Worm (Caenorhabditis elegans) whole organism, L1 larva: ENCODE results near the gene mlt-4.
"Not testable (repeated sequence)": the region's sequence is repeated elsewhere in the genome, so short reads cannot be mapped to it uniquely, and the experiment has no call there.

Source experiments
- C04F5.9 ChIP-seq: sonication (generic microtip); optimal IDR thresholded peaks from 2 replicates; lab custom pipeline; 2016; ENCODE audit warnings: missing genetic modification characterization, missing compliant biosample characterization
- Y116A8C.19 ChIP-seq: sonication (generic microtip); optimal IDR thresholded peaks from 2 replicates; lab custom pipeline; 2016; ENCODE audit warnings: missing compliant biosample characterization, missing genetic modification characterization, borderline replicate concordance
- ceh-63 ChIP-seq: fragments of 200-800 bp; sonication (Bioruptor generic); optimal IDR thresholded peaks from 2 replicates; lab custom pipeline; 2018; ENCODE audit warnings: mild to moderate bottlenecking, missing genetic modification characterization, missing compliant biosample characterization
- ceh-8 ChIP-seq: fragments of 200-800 bp; sonication (Bioruptor generic); optimal IDR thresholded peaks from 2 replicates; lab custom pipeline; 2018; ENCODE audit warnings: mild to moderate bottlenecking, missing genetic modification characterization, moderate library complexity, missing compliant biosample characterization
- ceh-82 ChIP-seq, 3 experiments: fragments of 150-350 bp in 1 of 3; sonication (generic microtip) in 2 of 3; optimal IDR thresholded peaks; 2 replicates each; lab custom pipeline; 2014 to 2017; ENCODE audit warnings: missing biosample characterization in 3 of 3, missing genetic modification characterization in 3 of 3
- ceh-88 ChIP-seq: fragments of 200-800 bp; sonication (Bioruptor generic); IDR thresholded peaks from 2 replicates; pipeline ENCODE4 v1.3.6; 2022; ENCODE audit warnings: missing genetic modification characterization, missing compliant biosample characterization
- ces-1 ChIP-seq: fragments of 150-350 bp; optimal IDR thresholded peaks from 2 replicates; lab custom pipeline; 2014; ENCODE audit warnings: missing biosample characterization, missing genetic modification reagents, missing genetic modification characterization
- dpl-1 ChIP-seq, 3 experiments: fragments of 150-350 bp in 2 of 3; sonication (generic microtip) in 1 of 3; optimal IDR thresholded peaks; 2 replicates each; lab custom pipeline; 2014 to 2017; ENCODE audit warnings: missing biosample characterization in 3 of 3, missing genetic modification characterization in 3 of 3, missing genetic modification reagents in 3 of 3
- egl-27 ChIP-seq, 2 experiments: fragments of 150-350 bp in 1 of 2; sonication (generic microtip); optimal IDR thresholded peaks; 3 replicates each; lab custom pipeline; 2017 to 2018; ENCODE audit warnings: missing biosample characterization in 2 of 2, missing genetic modification characterization in 2 of 2, missing genetic modification reagents in 2 of 2
- ets-5 ChIP-seq: fragments of 200-800 bp; sonication (Bioruptor generic); IDR thresholded peaks from 2 replicates; pipeline ENCODE4 v1.3.6; 2022; ENCODE audit warnings: missing genetic modification characterization, missing compliant biosample characterization
- fkh-10 ChIP-seq: sonication (generic microtip); optimal IDR thresholded peaks from 2 replicates; lab custom pipeline; 2017; ENCODE audit warnings: missing biosample characterization, missing genetic modification reagents, missing genetic modification characterization
- fkh-8 ChIP-seq: sonication (generic microtip); optimal IDR thresholded peaks from 2 replicates; lab custom pipeline; 2016; ENCODE audit warnings: mild to moderate bottlenecking, missing genetic modification characterization, missing compliant biosample characterization
- fos-1 ChIP-seq: fragments of 150-350 bp; optimal IDR thresholded peaks from 2 replicates; lab custom pipeline; 2014; ENCODE audit warnings: missing biosample characterization, missing genetic modification characterization
- grh-1 ChIP-seq: fragments of 200-800 bp; sonication (Bioruptor generic); IDR thresholded peaks from 2 replicates; pipeline ENCODE4 v1.3.6; 2022; ENCODE audit warnings: missing genetic modification reagents, missing genetic modification characterization, missing compliant biosample characterization
- hlh-4 ChIP-seq: sonication (generic microtip); optimal IDR thresholded peaks from 2 replicates; lab custom pipeline; 2016; ENCODE audit warnings: mild to moderate bottlenecking, missing genetic modification characterization, missing compliant biosample characterization
- hpl-2 ChIP-seq: fragments of 150-350 bp; optimal IDR thresholded peaks from 2 replicates; lab custom pipeline; 2014; ENCODE audit warnings: missing biosample characterization, missing genetic modification reagents, missing genetic modification characterization
- isw-1 ChIP-seq: fragments of 200-800 bp; sonication (Bioruptor generic); IDR thresholded peaks from 2 replicates; pipeline ENCODE4 v1.3.6; 2022; ENCODE audit warnings: missing genetic modification characterization, missing compliant biosample characterization
- jun-1 ChIP-seq: fragments of 150-350 bp; optimal IDR thresholded peaks from 2 replicates; lab custom pipeline; 2014; ENCODE audit warnings: missing biosample characterization, missing genetic modification reagents, missing genetic modification characterization
- lir-3 ChIP-seq: sonication (generic microtip); optimal IDR thresholded peaks from 2 replicates; lab custom pipeline; 2016; ENCODE audit warnings: mild to moderate bottlenecking, missing genetic modification characterization, moderate library complexity, missing compliant biosample characterization; ENCODE audit not compliant: poor library complexity
- mab-9 ChIP-seq: fragments of 200-800 bp; sonication (Bioruptor generic); IDR thresholded peaks from 2 replicates; pipeline ENCODE4 v1.3.6; 2022; ENCODE audit warnings: missing genetic modification reagents, missing genetic modification characterization, missing compliant biosample characterization
- mdl-1 ChIP-seq, 2 experiments: fragments of 150-350 bp; optimal IDR thresholded peaks; 2 replicates each; lab custom pipeline; 2014 to 2017; ENCODE audit warnings: missing biosample characterization in 2 of 2, missing genetic modification characterization in 2 of 2, inconsistent platforms in 1 of 2
- nhr-11 ChIP-seq: fragments of 150-350 bp; optimal IDR thresholded peaks from 2 replicates; lab custom pipeline; 2014; ENCODE audit warnings: missing biosample characterization, missing genetic modification characterization
- nhr-12 ChIP-seq: sonication (generic microtip); optimal IDR thresholded peaks from 2 replicates; lab custom pipeline; 2017; ENCODE audit warnings: missing biosample characterization, missing genetic modification characterization
- nhr-19 ChIP-seq: fragments of 200-800 bp; sonication (Bioruptor generic); conservative IDR thresholded peaks from 2 replicates; pipeline ENCODE4 v1.3.6; 2022; ENCODE audit warnings: missing genetic modification characterization, missing compliant biosample characterization
- nhr-20 ChIP-seq: sonication (generic microtip); optimal IDR thresholded peaks from 2 replicates; lab custom pipeline; 2016; ENCODE audit warnings: mild to moderate bottlenecking, missing genetic modification characterization, missing compliant biosample characterization
- nhr-47 ChIP-seq: sonication (generic microtip); optimal IDR thresholded peaks from 2 replicates; lab custom pipeline; 2016; ENCODE audit warnings: mild to moderate bottlenecking, missing genetic modification characterization, moderate library complexity, missing compliant biosample characterization
- nhr-71 ChIP-seq: sonication (generic microtip); optimal IDR thresholded peaks from 2 replicates; lab custom pipeline; 2016; ENCODE audit warnings: mild to moderate bottlenecking, missing genetic modification characterization, moderate library complexity, missing compliant biosample characterization
- nhr-77 ChIP-seq: fragments of 150-350 bp; optimal IDR thresholded peaks from 2 replicates; lab custom pipeline; 2014; ENCODE audit warnings: missing biosample characterization, missing genetic modification characterization
- nhr-84 ChIP-seq: sonication (generic microtip); optimal IDR thresholded peaks from 2 replicates; lab custom pipeline; 2017; ENCODE audit warnings: missing biosample characterization, missing genetic modification characterization
- nhr-90 ChIP-seq: sonication (generic microtip); optimal IDR thresholded peaks from 2 replicates; lab custom pipeline; 2016; ENCODE audit warnings: mild to moderate bottlenecking, missing genetic modification characterization, missing compliant biosample characterization; ENCODE audit not compliant: poor library complexity
- pqm-1 ChIP-seq: sonication (generic microtip); optimal IDR thresholded peaks from 3 replicates; lab custom pipeline; 2017; ENCODE audit warnings: missing biosample characterization, missing genetic modification characterization
- snu-23 ChIP-seq: sonication (generic microtip); optimal IDR thresholded peaks from 2 replicates; lab custom pipeline; 2016; ENCODE audit warnings: missing genetic modification characterization, missing compliant biosample characterization
- sptf-1 ChIP-seq: fragments of 150-350 bp; optimal IDR thresholded peaks from 2 replicates; lab custom pipeline; 2014; ENCODE audit warnings: missing biosample characterization, missing genetic modification characterization
- sup-37 ChIP-seq: fragments of 200-800 bp; sonication (Bioruptor generic); optimal IDR thresholded peaks from 2 replicates; lab custom pipeline; 2018; ENCODE audit warnings: mild to moderate bottlenecking, missing genetic modification characterization, missing compliant biosample characterization
- tbx-2 ChIP-seq: sonication (generic microtip); optimal IDR thresholded peaks from 2 replicates; lab custom pipeline; 2016; ENCODE audit warnings: missing genetic modification characterization, missing compliant biosample characterization
- unc-130 ChIP-seq: fragments of 150-350 bp; optimal IDR thresholded peaks from 2 replicates; lab custom pipeline; 2017; ENCODE audit warnings: missing biosample characterization, missing genetic modification characterization, inconsistent platforms
- unc-62 ChIP-seq: fragments of 150-350 bp; optimal IDR thresholded peaks from 2 replicates; lab custom pipeline; 2014; ENCODE audit warnings: missing biosample characterization, missing genetic modification reagents, missing genetic modification characterization
- unc-86 ChIP-seq: sonication (generic microtip); optimal IDR thresholded peaks from 2 replicates; lab custom pipeline; 2016; ENCODE audit warnings: missing genetic modification characterization, missing compliant biosample characterization
- unc-98 ChIP-seq: fragments of 200-800 bp; sonication (Bioruptor generic); IDR thresholded peaks from 2 replicates; pipeline ENCODE4 v1.3.6; 2022; ENCODE audit warnings: missing genetic modification characterization, missing compliant biosample characterization

mlt-4 gene

DNA sequence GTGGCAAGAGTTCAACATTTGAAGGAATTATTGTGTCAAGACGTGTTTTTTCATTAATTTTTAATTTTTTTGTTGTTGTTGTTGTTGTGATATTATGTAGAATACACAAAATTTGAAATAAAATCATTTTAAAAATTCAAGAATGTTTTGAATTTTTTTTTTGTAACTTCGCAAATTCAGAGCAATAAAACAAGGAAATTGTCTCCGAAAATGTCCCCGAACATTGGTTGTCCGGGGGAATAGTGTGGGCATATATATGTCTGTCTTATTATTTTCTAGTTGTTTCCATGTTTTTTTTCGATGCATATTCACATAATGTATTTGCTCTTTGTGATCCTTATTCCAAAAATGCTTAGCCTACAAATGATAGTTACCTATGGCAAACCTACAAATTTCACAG, 22.3 kb upstream of the mlt-4 start, which contains the start of gene clec-262:
TSS of gene clec-262 (plus strand) at position 301 of the 400 bp plus-strand sequence.
- TF ChIP-seq tbx-2 (tag; lab: Kevin White, UChicago) (no peak), dpl-1 (GFP tag; optimal IDR thresholded peaks at IDR 0.05; lab: Kevin White, UChicago) (no peak), jun-1 (tag; lab: Kevin White, UChicago) (no peak), grh-1 (no peak), fkh-8 (no peak), nhr-20 (no peak), nhr-84 (no peak), mab-9 (GFP tag; lab: Robert Waterston, UW) (no peak), unc-130 (tag; lab: Kevin White, UChicago) (no peak), C04F5.9 (tag; lab: Kevin White, UChicago) (no peak), sup-37 (no peak), snu-23 (GFP tag; lab: Kevin White, UChicago) (no peak), nhr-71 (no peak), nhr-19 (GFP tag; lab: Robert Waterston, UW) (no peak), ceh-8 (GFP tag; lab: Kevin White, UChicago) (no peak)

ce11 chrV:20310575-20310974, 21.4 kb upstream of the mlt-4 start, which contains the start of gene ZC15.10:
Gene ZC15.10, plus strand, starts transcription at chrV:20310736.
- no peak for TF ChIP-seq fkh-10 (GFP tag; lab: Kevin White, UChicago)
- no peak for TF ChIP-seq sptf-1 (tag; lab: Kevin White, UChicago)
- no peak for TF ChIP-seq unc-98 (GFP tag; lab: Robert Waterston, UW)
- TF ChIP-seq isw-1 = no peak
- TF ChIP-seq ets-5 (GFP tag; lab: Robert Waterston, UW) = no peak
- TF ChIP-seq fos-1 = no peak
- TF ChIP-seq hlh-4 (tag; lab: Kevin White, UChicago) = no peak
- no peak for TF ChIP-seq unc-62
- no peak for TF ChIP-seq grh-1
- no peak for TF ChIP-seq mab-9 (GFP tag; lab: Robert Waterston, UW)
- no peak for TF ChIP-seq nhr-77 (tag; lab: Kevin White, UChicago)
- no peak for TF ChIP-seq Y116A8C.19 (tag; lab: Kevin White, UChicago)
- no peak for TF ChIP-seq nhr-12 (tag; lab: Kevin White, UChicago)
- TF ChIP-seq dpl-1 (GFP tag; optimal IDR thresholded peaks at IDR 0.05; lab: Kevin White, UChicago) = no peak
- TF ChIP-seq ceh-82 (tag; optimal IDR thresholded peaks at IDR 0.05; lab: Kevin White, UChicago) = no peak
- TF ChIP-seq ceh-63 (GFP tag; lab: Kevin White, UChicago) = no peak
- no peak for TF ChIP-seq ces-1
- TF ChIP-seq sup-37 = no peak
- no peak for TF ChIP-seq pqm-1 (tag; lab: Kevin White, UChicago)

DNA sequence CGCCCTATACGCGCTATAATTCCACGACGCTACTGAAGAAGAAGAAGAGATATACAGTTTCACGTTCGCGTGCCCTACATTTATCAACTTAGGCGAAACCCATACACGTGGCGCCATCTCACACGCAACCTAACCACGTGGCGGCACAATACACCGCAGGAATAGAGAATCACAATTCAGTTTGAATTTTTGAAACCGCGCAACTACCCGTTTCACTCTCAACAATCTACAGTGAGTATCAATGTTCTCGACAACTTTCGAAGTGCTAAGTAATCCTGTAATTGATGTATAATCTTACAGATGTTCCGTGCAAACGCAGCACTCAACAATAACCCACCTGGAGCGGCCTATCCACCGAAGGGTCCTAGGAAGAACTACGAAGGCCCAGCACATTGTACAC, 16.6 kb upstream of the mlt-4 start, which contains the start of gene ZC15.1:
TSS of gene ZC15.1 (plus strand) at position 301 of the 400 bp plus-strand sequence.
- TF ChIP-seq mdl-1 (tag; optimal IDR thresholded peaks at IDR 0.05; lab: Kevin White, UChicago) (no peak), isw-1 (no peak), nhr-19 (GFP tag; lab: Robert Waterston, UW) (no peak), egl-27 (tag; optimal IDR thresholded peaks at IDR 0.05; lab: Kevin White, UChicago) (no peak), nhr-11 (tag; lab: Kevin White, UChicago) (no peak), nhr-90 (tag; lab: Kevin White, UChicago) (no peak), hpl-2 (GFP tag; lab: Kevin White, UChicago) (no peak), lir-3 (tag; lab: Kevin White, UChicago) (no peak)

DNA sequence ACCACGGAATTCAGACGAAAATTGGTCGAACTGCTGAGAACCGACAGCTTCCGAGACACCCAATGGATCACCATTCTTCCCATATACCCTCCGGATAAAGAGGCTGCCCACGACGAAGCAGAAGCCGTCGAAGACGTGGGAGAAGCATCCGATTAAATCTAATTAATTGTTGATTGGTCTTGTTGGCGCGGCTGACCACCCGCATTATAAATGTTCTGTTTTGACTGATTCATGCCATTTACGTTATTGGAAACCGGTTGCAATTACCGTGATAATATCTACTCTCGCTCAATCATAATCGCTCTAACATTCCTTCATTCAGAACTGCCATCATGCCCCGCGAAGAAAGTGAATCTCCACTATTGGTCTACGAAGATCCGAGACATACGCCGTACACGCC, 14.1 kb upstream of the mlt-4 start, which contains the start of gene ZC15.3:
TSS of gene ZC15.3 (plus strand) at position 301 of the 400 bp plus-strand sequence.
- not testable (repeated sequence) for TF ChIP-seq nhr-47 (tag; lab: Kevin White, UChicago); ceh-88 (GFP tag; lab: Robert Waterston, UW); unc-86 (tag; lab: Kevin White, UChicago)
